Fruit fly (Drosophila melanogaster) whole organism, adult: Measurements from ENCODE around the gene CG33310.

Source experiments
- CG14711 ChIP-seq: fragments of 200-800 bp; sonication (Bioruptor generic); optimal IDR thresholded peaks from 2 replicates; lab custom pipeline; 2018; ENCODE audit warnings: missing biosample characterization, mild to moderate bottlenecking, missing genetic modification characterization, moderate library complexity
- Mnt ChIP-seq: fragments of 200-800 bp; sonication (Bioruptor generic); optimal IDR thresholded peaks from 2 replicates; lab custom pipeline; 2016; ENCODE audit warnings: missing biosample characterization, mild to moderate bottlenecking, missing genetic modification characterization
- cnc ChIP-seq, 2 experiments: fragments of >200 bp; optimal IDR thresholded peaks; 2 replicates each; lab custom pipeline; 2017
- kay ChIP-seq: fragments of 200-800 bp; sonication (Bioruptor generic); peaks from one replicate; lab custom pipeline; 2016; ENCODE audit warnings: missing biosample characterization, missing genetic modification characterization, borderline replicate concordance
- pad ChIP-seq: fragments of 200-800 bp; sonication (Bioruptor generic); optimal IDR thresholded peaks from 3 replicates; lab custom pipeline; 2017; ENCODE audit warnings: missing biosample characterization, missing genetic modification characterization, mild to moderate bottlenecking, moderate library complexity, missing genetic modification reagents

dm6 chr2L:15009703-15010102 is 17.0 kb upstream of the CG33310 start, which contains the start of the genes THG and Rnmt:
- TF ChIP-seq kay (GFP tag; lab: Kevin White, UChicago) (no peak), CG14711 (tag; lab: Kevin White, UChicago) (peak; percentile 75), Mnt (GFP tag; lab: Kevin White, UChicago) (peak; percentile 65), cnc (optimal IDR thresholded peaks at IDR 0.05; lab: Kevin White, UChicago) (no peak), pad (peak; percentile 26)
